Worm (Caenorhabditis elegans): ENCODE results near the gene F55A11.6.

- TF ChIP-seq unc-62 (GFP tag; optimal IDR thresholded peaks at IDR 0.05 in 1 of 2) (no peak), unc-62 (tag; optimal IDR thresholded peaks at IDR 0.05) (no peak), mdl-1 (tag; optimal IDR thresholded peaks at IDR 0.05) (no peak), mep-1 (tag; optimal IDR thresholded peaks at IDR 0.05) (no peak)
Observed at ce11 chrV:11787742-11788238, 11.2 kb downstream of the F55A11.6 start, which contains the start of gene F55A11.8.

Measured in whole organism, L4 larva.